Worm (Caenorhabditis elegans) whole organism, L4 larva: ENCODE results near the gene ttn-1.

Experiments used
- F49E8.2 ChIP-seq: sonication (generic microtip); optimal IDR thresholded peaks from 2 replicates; lab custom pipeline; 2016; ENCODE audit warnings: missing compliant biosample characterization, mild to moderate bottlenecking, missing genetic modification characterization, borderline replicate concordance
- R02D3.7 ChIP-seq: fragments of 150-350 bp; sonication (generic microtip); optimal IDR thresholded peaks from 3 replicates; lab custom pipeline; 2014; ENCODE audit warnings: missing biosample characterization, missing genetic modification characterization
- ZK546.5 ChIP-seq, 2 experiments: sonication (generic microtip); optimal IDR thresholded peaks; 2 replicates each; lab custom pipeline; 2017; ENCODE audit warnings: missing biosample characterization in 2 of 2, missing genetic modification characterization in 2 of 2
- aly-2 ChIP-seq: sonication (generic microtip); optimal IDR thresholded peaks from 2 replicates; lab custom pipeline; 2018; ENCODE audit warnings: missing biosample characterization, missing genetic modification characterization
- ceh-82 ChIP-seq: sonication (generic microtip); optimal IDR thresholded peaks from 2 replicates; lab custom pipeline; 2017; ENCODE audit warnings: missing biosample characterization, missing genetic modification characterization
- daf-12 ChIP-seq: fragments of 150-350 bp; optimal IDR thresholded peaks from 2 replicates; lab custom pipeline; 2014; ENCODE audit warnings: missing biosample characterization, missing genetic modification reagents, missing genetic modification characterization
- egl-27 ChIP-seq: sonication (generic microtip); optimal IDR thresholded peaks from 3 replicates; lab custom pipeline; 2017; ENCODE audit warnings: missing biosample characterization, missing genetic modification reagents, missing genetic modification characterization
- hlh-30 ChIP-seq: sonication (generic microtip); optimal IDR thresholded peaks from 2 replicates; lab custom pipeline; 2017; ENCODE audit warnings: antibody characterized with exemption, mild to moderate bottlenecking, missing genetic modification characterization, missing compliant biosample characterization; ENCODE audit not compliant: insufficient read depth
- lsy-2 ChIP-seq, 2 experiments: fragments of 150-350 bp in 1 of 2; sonication (generic microtip) in 1 of 2; optimal IDR thresholded peaks; 2 replicates each; lab custom pipeline; 2014 to 2017; ENCODE audit warnings: missing biosample characterization in 2 of 2, missing genetic modification characterization in 2 of 2
- nhr-28 ChIP-seq: fragments of 150-350 bp; optimal IDR thresholded peaks from 2 replicates; lab custom pipeline; 2014; ENCODE audit warnings: missing biosample characterization, missing genetic modification characterization
- nhr-41 ChIP-seq: fragments of 200-800 bp; sonication (Bioruptor generic); IDR thresholded peaks from 2 replicates; pipeline ENCODE4 v1.3.6; 2022; ENCODE audit warnings: missing genetic modification reagents, missing genetic modification characterization, missing compliant biosample characterization
- snpc-4 ChIP-seq: fragments of 150-350 bp; optimal IDR thresholded peaks from 2 replicates; lab custom pipeline; 2014; ENCODE audit warnings: missing biosample characterization, missing genetic modification characterization
- unc-39 ChIP-seq: sonication (generic microtip); optimal IDR thresholded peaks from 2 replicates; lab custom pipeline; 2017; ENCODE audit warnings: missing biosample characterization, missing genetic modification characterization
- ztf-7 ChIP-seq: fragments of 150-350 bp; optimal IDR thresholded peaks from 2 replicates; lab custom pipeline; 2014; ENCODE audit warnings: missing biosample characterization, missing genetic modification characterization

DNA sequence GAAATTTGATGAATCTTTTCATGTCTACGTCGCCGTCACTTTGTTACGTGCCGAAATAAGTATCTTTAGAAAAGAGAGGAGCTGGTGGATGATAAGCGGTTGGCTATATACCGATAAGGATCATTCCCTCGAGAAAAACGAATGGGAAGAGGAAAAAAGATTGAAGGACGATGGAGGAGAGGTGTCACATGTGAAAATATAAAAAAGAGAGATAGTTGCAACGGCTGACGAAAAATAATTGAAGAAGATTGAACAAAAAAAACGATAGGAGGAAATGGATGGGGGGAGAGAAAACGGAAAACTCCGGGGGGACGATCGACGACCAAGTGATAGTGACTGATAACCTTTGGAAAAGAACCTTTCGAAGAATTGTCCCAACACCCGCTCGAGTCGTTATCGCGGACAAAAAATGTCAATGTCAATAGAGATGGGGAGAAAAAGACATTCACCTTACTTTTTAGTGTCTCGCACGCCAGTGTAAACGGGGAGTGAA lies 27.1 kb upstream of the ttn-1 start:
- TF ChIP-seq lsy-2 (tag; optimal IDR thresholded peaks at IDR 0.05; lab: Kevin White, UChicago) (peak; percentile 67 to 80), ceh-82 (tag; lab: Kevin White, UChicago) (no peak), ztf-7 (tag; lab: Kevin White, UChicago) (peak; percentile 44), aly-2 (no peak), F49E8.2 (no peak), nhr-41 (GFP tag; lab: Robert Waterston, UW) (no peak), ZK546.5 (tag; optimal IDR thresholded peaks at IDR 0.05; lab: Kevin White, UChicago) (no peak), nhr-28 (peak; percentile 90), R02D3.7 (tag; lab: Kevin White, UChicago) (no peak), daf-12 (tag; lab: Kevin White, UChicago) (no peak), egl-27 (tag; lab: Kevin White, UChicago) (no peak), hlh-30 (tag; lab: Kevin White, UChicago) (peak; percentile 90), snpc-4 (tag; lab: Kevin White, UChicago) (no peak), unc-39 (no peak)
